Worm (Caenorhabditis elegans): Measurements from ENCODE around the gene T22B2.5.

- TF ChIP-seq unc-39 (tag; optimal IDR thresholded peaks at IDR 0.05) = no peak
- no peak for TF ChIP-seq ceh-16 (tag; optimal IDR thresholded peaks at IDR 0.05)
- no peak for TF ChIP-seq lin-39 (tag; optimal IDR thresholded peaks at IDR 0.05)
- TF ChIP-seq R02D3.7 (tag; optimal IDR thresholded peaks at IDR 0.05) = no peak
- TF ChIP-seq ztf-11 (tag; optimal IDR thresholded peaks at IDR 0.05) = no peak
- no peak for TF ChIP-seq C34F6.9 (tag; optimal IDR thresholded peaks at IDR 0.05)
- TF ChIP-seq zag-1 (tag; optimal IDR thresholded peaks at IDR 0.05) = no peak
- TF ChIP-seq ZK546.5 (tag; optimal IDR thresholded peaks at IDR 0.05) = no peak
- TF ChIP-seq unc-62 (GFP tag; optimal IDR thresholded peaks at IDR 0.05) = no peak
Measured at ce11 chrX:3938950-3939349, 27.8 kb upstream of the T22B2.5 start, which contains the start of gene T19D2.3.

Data from whole organism, L2 larva.